Worm (Caenorhabditis elegans) whole organism, early embryonic: Measurements from ENCODE around the gene ncl-1.

ENCODE experiments used
- B0310.2 ChIP-seq: sonication (generic microtip); optimal IDR thresholded peaks from 2 replicates; lab custom pipeline; 2016; ENCODE audit warnings: mild to moderate bottlenecking, missing genetic modification characterization, missing compliant biosample characterization
- F13C5.2 ChIP-seq: sonication (generic microtip); optimal IDR thresholded peaks from 2 replicates; lab custom pipeline; 2017; ENCODE audit warnings: mild to moderate bottlenecking, missing genetic modification characterization, inconsistent platforms, missing compliant biosample characterization
- aly-1 ChIP-seq: sonication (generic microtip); optimal IDR thresholded peaks from 2 replicates; lab custom pipeline; 2016; ENCODE audit warnings: missing genetic modification characterization, missing compliant biosample characterization
- ama-1 ChIP-seq: fragments of 150-350 bp; optimal IDR thresholded peaks from 2 replicates; lab custom pipeline; 2014
- ceh-13 ChIP-seq: fragments of 200-800 bp; sonication (Bioruptor generic); optimal IDR thresholded peaks from 2 replicates; lab custom pipeline; 2018; ENCODE audit warnings: mild to moderate bottlenecking, missing genetic modification characterization, missing compliant biosample characterization
- ceh-36 ChIP-seq: sonication (generic microtip); optimal IDR thresholded peaks from 2 replicates; lab custom pipeline; 2016; ENCODE audit warnings: missing genetic modification characterization, inconsistent platforms, missing compliant biosample characterization
- ets-7 ChIP-seq: sonication (generic microtip); optimal IDR thresholded peaks from 2 replicates; lab custom pipeline; 2016; ENCODE audit warnings: missing genotype, missing genetic modification characterization, missing compliant biosample characterization
- flt-1 ChIP-seq: fragments of 200-800 bp; sonication (Bioruptor generic); IDR thresholded peaks from 2 replicates; pipeline ENCODE4 v1.3.6; 2022; ENCODE audit warnings: missing genetic modification characterization, missing compliant biosample characterization
- hmbx-1 ChIP-seq: sonication (generic microtip); optimal IDR thresholded peaks from 2 replicates; lab custom pipeline; 2016; ENCODE audit warnings: mild to moderate bottlenecking, missing genetic modification characterization, missing compliant biosample characterization
- hmg-4 ChIP-seq: fragments of 200-800 bp; sonication (Bioruptor generic); optimal IDR thresholded peaks from 2 replicates; lab custom pipeline; 2018; ENCODE audit warnings: mild to moderate bottlenecking, missing genetic modification characterization, missing compliant biosample characterization
- hnd-1 ChIP-seq: sonication (generic microtip); optimal IDR thresholded peaks from 2 replicates; lab custom pipeline; 2016; ENCODE audit warnings: missing genetic modification characterization, missing compliant biosample characterization
- pes-1 ChIP-seq: fragments of 200-800 bp; sonication (Bioruptor generic); IDR thresholded peaks from 2 replicates; pipeline ENCODE4 v1.3.6; 2022; ENCODE audit warnings: missing genetic modification reagents, missing genetic modification characterization, missing compliant biosample characterization
- scrt-1 ChIP-seq: fragments of 200-800 bp; sonication (Bioruptor generic); IDR thresholded peaks from 2 replicates; pipeline ENCODE4 v1.3.6; 2022; ENCODE audit warnings: missing genetic modification characterization, missing compliant biosample characterization
- sea-1 ChIP-seq: fragments of 200-800 bp; sonication (Bioruptor generic); conservative IDR thresholded peaks from 2 replicates; pipeline ENCODE4 v1.3.6; 2022; ENCODE audit warnings: missing genetic modification characterization, missing compliant biosample characterization
- tbx-11 ChIP-seq: fragments of 200-800 bp; sonication (Bioruptor generic); IDR thresholded peaks from 2 replicates; pipeline ENCODE4 v1.3.6; 2022; ENCODE audit warnings: missing genetic modification characterization, missing compliant biosample characterization
- tbx-37 ChIP-seq: fragments of 200-800 bp; sonication (Bioruptor generic); conservative IDR thresholded peaks from 2 replicates; pipeline ENCODE4 v1.3.6; 2022; ENCODE audit warnings: missing genetic modification reagents, missing genetic modification characterization, missing compliant biosample characterization
- tra-4 ChIP-seq: sonication (generic microtip); optimal IDR thresholded peaks from 2 replicates; lab custom pipeline; 2017; ENCODE audit warnings: missing genetic modification characterization, missing compliant biosample characterization

The ncl-1 gene

DNA sequence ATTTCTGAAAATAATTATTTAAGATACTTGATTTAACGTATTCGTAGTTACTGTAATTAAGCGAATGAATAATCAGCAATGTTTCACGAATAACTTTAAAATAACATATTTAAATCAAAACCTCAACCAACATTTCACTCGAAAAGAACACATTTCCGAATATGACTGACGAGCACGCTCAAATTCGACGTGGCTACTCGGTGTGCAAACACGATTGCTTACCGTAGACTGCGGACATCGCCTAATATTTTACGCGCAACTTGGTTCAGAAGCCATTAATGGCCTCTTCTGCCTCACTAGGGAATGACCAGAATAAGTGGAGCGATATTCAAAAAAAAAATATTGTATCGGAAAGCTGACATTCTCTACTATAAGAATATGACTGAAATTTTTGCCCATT, 50.4 kb downstream of the ncl-1 start, which contains the start of gene snu-23:
Gene snu-23, minus strand, starts transcription at position 156 of the 400 bp plus-strand sequence.
- TF ChIP-seq aly-1 (tag; lab: Kevin White, UChicago) (no peak), B0310.2 (no peak), scrt-1 (GFP tag; lab: Robert Waterston, UW) (no peak), flt-1 (GFP tag; lab: Robert Waterston, UW) (no peak)

DNA sequence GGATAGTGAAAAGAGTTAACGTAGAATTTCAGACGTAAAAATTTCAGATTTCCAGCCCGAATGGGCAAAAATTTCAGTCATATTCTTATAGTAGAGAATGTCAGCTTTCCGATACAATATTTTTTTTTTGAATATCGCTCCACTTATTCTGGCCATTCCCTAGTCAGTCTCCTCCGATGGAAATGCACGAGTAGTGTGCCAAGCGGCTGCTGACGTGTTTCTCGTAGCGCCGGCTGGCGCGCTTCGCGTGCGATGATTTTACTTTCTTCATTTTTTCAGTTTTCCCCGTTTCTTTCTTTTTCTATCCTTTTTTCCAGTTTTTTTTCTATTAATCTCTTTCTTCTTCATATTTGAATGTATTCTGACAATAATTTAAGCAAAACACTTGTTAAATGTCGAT, 51.5 kb downstream of the ncl-1 start:
- TF ChIP-seq pes-1 (GFP tag; lab: Robert Waterston, UW) = 0 out of 2 replicates have a peak, but pooled peaks have one; percentile 24
- 0 out of 2 replicates have a peak, but pooled peaks have one; percentile 15 for TF ChIP-seq flt-1 (GFP tag; lab: Robert Waterston, UW)

DNA sequence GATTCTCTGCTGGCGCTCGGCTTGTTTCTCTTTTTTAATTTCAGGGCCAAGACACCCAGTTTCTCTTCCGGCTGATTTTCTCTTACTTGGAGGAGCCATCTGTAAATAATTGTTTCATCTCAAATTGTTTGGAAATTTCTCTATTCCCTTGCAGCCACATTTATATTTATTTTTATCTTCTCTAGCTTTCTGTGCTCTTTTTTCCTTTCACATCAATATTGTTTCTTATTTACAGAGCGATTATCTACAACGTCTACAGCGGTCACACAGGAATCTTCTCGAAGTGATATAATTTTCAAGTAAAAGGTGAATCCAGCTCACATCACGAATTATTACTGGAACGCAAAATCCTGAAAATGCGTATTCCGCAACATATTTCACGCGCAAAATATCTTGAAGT, 53.4 kb downstream of the ncl-1 start, which contains the start of the genes ZK686.6 and ZK686.1:
Gene ZK686.6, minus strand, starts transcription at position 101 of the 400 bp plus-strand sequence.
Gene ZK686.1, plus strand, starts transcription at position 234 of the 400 bp plus-strand sequence.
- TF ChIP-seq ceh-36 (tag; lab: Kevin White, UChicago) (no peak), F13C5.2 (no peak)

DNA sequence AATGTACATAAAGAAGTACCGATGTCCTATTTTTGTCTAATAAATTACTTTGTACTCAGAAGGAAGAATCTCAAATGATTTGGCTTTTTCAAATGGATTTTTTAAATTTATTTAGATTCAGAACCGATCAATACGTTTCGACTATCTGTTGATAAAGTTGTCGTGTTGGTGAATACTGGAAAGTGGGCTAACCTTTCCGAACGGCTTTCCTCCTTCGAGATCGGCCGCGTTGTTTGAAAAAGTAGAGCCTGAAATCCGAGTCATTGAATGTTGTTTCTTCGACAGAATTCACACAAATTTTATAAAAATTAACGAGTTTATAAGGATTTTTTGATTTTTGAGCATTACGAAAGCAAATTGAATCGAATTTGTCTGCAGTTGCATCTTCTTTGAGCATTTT, 54.3 kb downstream of the ncl-1 start:
- no peak for TF ChIP-seq scrt-1 (GFP tag; lab: Robert Waterston, UW)
- TF ChIP-seq B0310.2 = no peak
- no peak for TF ChIP-seq hmg-4 (GFP tag; lab: Kevin White, UChicago)
- no peak for TF ChIP-seq tra-4

DNA sequence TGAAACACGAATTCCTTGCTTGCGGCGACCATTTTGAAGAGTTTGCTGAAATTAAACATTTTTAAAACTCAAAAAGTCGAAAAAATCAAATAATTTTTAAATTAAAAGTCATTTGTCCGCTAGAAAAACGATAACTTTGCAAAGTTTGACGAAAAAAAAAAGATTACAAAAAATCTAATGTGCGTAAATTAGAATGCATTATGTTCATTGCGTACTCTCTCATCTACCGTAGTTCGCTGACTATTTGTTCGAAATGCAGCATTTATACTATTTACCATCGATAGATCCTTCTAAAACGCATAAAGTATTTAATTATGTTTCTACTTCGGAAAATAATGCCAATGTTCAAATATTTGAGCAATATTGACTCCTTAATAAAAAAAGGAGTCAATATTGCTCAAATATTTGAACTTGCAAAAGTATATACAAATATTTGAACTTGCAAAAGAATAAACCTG, 56.5 kb downstream of the ncl-1 start, which contains the start of gene bath-15:
Gene bath-15, minus strand, starts transcription at position 51 of the 458 bp plus-strand sequence.
- TF ChIP-seq pes-1 (GFP tag; lab: Robert Waterston, UW) (no peak), hnd-1 (tag; lab: Kevin White, UChicago) (no peak), B0310.2 (no peak), tra-4 (no peak), tbx-11 (GFP tag; lab: Robert Waterston, UW) (no peak), F13C5.2 (no peak)

DNA sequence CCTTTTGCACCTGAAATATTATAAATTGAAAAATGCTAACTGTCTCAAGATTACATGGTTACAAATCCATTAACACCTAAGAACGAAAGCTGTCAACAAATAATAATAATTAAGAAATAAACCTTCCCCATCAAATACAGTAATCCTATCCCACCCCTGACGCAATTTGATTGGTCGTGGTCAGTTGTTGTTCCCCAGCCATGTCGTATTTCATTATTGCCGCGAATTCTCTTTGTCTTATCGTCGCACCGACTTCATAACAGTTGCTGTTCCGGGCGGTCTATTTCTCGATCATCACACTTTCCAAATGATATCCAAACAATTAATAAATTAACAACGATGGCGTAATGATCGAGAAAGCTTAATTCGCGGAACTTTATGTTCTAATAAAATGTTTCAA, 59.0 kb downstream of the ncl-1 start:
- TF ChIP-seq hmbx-1 (no peak), aly-1 (tag; lab: Kevin White, UChicago) (no peak), F13C5.2 (no peak), tra-4 (no peak), sea-1 (GFP tag; lab: Robert Waterston, UW) (no peak), tbx-37 (GFP tag; lab: Robert Waterston, UW) (no peak), ets-7 (tag; lab: Kevin White, UChicago) (no peak), B0310.2 (no peak), ama-1 (lab: Kevin White, UChicago) (no peak), scrt-1 (GFP tag; lab: Robert Waterston, UW) (no peak), tbx-11 (GFP tag; lab: Robert Waterston, UW) (no peak)

DNA sequence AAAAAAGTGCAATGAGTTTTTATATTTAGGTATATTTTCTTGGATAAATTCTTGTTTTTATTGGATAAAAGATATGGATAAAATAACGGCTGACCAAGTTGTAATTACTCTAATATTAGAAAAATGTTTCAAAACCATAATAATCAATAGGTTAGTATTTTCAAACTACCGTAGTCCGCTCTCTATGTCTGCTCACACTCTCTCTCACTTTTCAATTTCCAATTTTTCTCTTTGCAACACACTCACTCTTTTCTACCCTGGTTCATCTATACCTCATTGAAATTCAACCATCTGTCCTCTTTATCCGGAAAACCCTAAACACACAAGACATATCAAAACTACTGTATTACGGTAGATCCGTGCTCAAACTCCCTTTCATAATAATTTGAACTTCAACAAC, 59.8 kb downstream of the ncl-1 start:
- TF ChIP-seq ama-1 (lab: Kevin White, UChicago) (no peak), sea-1 (GFP tag; lab: Robert Waterston, UW) (no peak), hmbx-1 (no peak), flt-1 (GFP tag; lab: Robert Waterston, UW) (no peak), ceh-36 (tag; lab: Kevin White, UChicago) (no peak), pes-1 (GFP tag; lab: Robert Waterston, UW) (no peak), hnd-1 (tag; lab: Kevin White, UChicago) (no peak), B0310.2 (no peak), ets-7 (tag; lab: Kevin White, UChicago) (no peak), hmg-4 (GFP tag; lab: Kevin White, UChicago) (no peak), aly-1 (tag; lab: Kevin White, UChicago) (no peak), F13C5.2 (no peak), ceh-13 (GFP tag; lab: Kevin White, UChicago) (no peak), tbx-37 (GFP tag; lab: Robert Waterston, UW) (no peak), tra-4 (no peak), scrt-1 (GFP tag; lab: Robert Waterston, UW) (no peak), tbx-11 (GFP tag; lab: Robert Waterston, UW) (no peak)

DNA sequence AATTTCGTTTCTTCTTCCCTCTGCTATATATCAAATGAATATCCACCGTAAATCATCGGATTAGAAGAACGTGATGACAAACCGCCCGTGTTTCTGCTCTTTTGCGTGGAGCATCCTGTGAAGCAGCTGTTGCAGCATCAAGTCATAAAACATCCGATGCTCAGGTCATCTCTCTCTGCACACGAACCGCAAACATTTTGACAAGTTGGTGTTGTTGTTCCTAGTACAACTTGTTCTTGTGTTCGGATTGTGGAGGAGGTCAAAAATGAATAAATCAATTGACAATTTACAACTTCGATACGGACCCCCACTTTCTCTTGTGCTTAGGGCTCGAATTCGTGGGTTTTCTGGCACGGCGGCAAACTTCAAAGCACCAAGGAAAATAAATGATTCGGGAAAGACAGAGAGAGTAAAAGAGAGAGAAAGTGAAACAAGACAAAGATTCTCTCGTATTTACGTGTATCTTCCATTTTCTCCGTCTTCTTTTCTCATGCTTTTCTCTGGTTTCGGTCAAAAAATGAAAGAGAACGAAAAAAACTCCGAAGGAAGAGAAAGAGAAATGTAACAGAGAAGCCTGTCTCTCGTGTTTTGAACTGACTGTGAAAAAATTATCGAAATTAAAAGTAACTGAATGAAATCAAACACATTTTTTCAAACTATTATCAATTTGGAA, 61.2 kb downstream of the ncl-1 start:
- TF ChIP-seq ceh-13 (GFP tag; lab: Kevin White, UChicago) (no peak), scrt-1 (GFP tag; lab: Robert Waterston, UW) (no peak), B0310.2 (no peak), sea-1 (GFP tag; lab: Robert Waterston, UW) (no peak)

DNA sequence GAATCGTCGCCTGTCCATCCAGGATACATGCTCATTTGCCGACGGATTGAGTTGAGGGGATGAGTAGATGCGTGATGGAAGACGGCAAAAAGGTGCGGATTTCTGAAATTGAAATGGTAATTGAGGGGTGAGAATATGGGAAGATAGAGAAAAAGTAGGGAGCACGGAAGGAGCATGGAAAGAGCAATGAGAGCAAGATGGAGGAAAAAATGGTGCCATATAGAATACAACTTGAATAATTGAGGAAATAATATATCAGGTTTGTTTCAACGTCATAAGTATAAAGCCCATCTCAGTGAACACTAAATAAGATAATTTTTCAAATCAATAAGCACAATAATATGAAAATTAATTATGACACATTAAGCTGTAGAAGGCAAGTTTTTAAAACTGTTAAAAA, 63.8 kb downstream of the ncl-1 start, which contains the start of gene mab-5:
Gene mab-5, minus strand, starts transcription at position 101 of the 400 bp plus-strand sequence.
- TF ChIP-seq pes-1 (GFP tag; lab: Robert Waterston, UW) (no peak), ama-1 (lab: Kevin White, UChicago) (no peak), B0310.2 (no peak), F13C5.2 (no peak)
